Fruit fly (Drosophila melanogaster) whole organism, embryonic: ENCODE measurements around the gene CG42536.
A peak's percentile ranks its signal among the peaks of the same experiment; 100 is the strongest.

Source experiments
- Bteb2 ChIP-seq: fragments of 200-800 bp; sonication (Bioruptor generic); optimal IDR thresholded peaks from 2 replicates; lab custom pipeline; 2016; ENCODE audit warnings: missing biosample characterization, missing genetic modification characterization
- CG10147 ChIP-seq: fragments of 200-800 bp; sonication (Bioruptor generic); optimal IDR thresholded peaks from 2 replicates; lab custom pipeline; 2019; ENCODE audit warnings: missing biosample characterization, mild to moderate bottlenecking, missing genetic modification characterization, moderate library complexity
- CG10462 ChIP-seq: fragments of 200-800 bp; sonication (Bioruptor generic); optimal IDR thresholded peaks from 2 replicates; lab custom pipeline; 2016; ENCODE audit warnings: missing biosample characterization, missing genetic modification characterization
- CG11093 ChIP-seq: fragments of 200-800 bp; sonication (Bioruptor generic); IDR thresholded peaks from 3 replicates; pipeline ENCODE4 v1.3.6; 2022; ENCODE audit warnings: missing biosample characterization, missing genetic modification characterization
- CG14050 ChIP-seq: fragments of 200-800 bp; sonication (Bioruptor generic); IDR thresholded peaks from 3 replicates; pipeline ENCODE4 v1.3.6; 2022; ENCODE audit warnings: missing biosample characterization, missing genetic modification characterization
- CG17385 ChIP-seq: fragments of 200-800 bp; sonication (Bioruptor generic); optimal IDR thresholded peaks from 3 replicates; lab custom pipeline; 2018; ENCODE audit warnings: missing biosample characterization, mild to moderate bottlenecking, missing genetic modification characterization
- CG1832 ChIP-seq: fragments of 200-800 bp; sonication (Bioruptor generic); optimal IDR thresholded peaks from 2 replicates; lab custom pipeline; 2017; ENCODE audit warnings: missing biosample characterization, mild to moderate bottlenecking, missing genetic modification characterization, inconsistent platforms
- CG31365 ChIP-seq: fragments of 200-800 bp; sonication (Bioruptor generic); optimal IDR thresholded peaks from 2 replicates; lab custom pipeline; 2018; ENCODE audit warnings: missing biosample characterization, mild to moderate bottlenecking, missing genetic modification characterization
- CG31388 ChIP-seq: fragments of 200-800 bp; sonication (Bioruptor generic); optimal IDR thresholded peaks from 2 replicates; lab custom pipeline; 2016; ENCODE audit warnings: missing biosample characterization, missing genetic modification characterization
- CG3163 ChIP-seq: fragments of 200-800 bp; sonication (Bioruptor generic); optimal IDR thresholded peaks from 3 replicates; lab custom pipeline; 2016; ENCODE audit warnings: missing biosample characterization, missing genetic modification characterization
- CG33213 ChIP-seq: fragments of 200-800 bp; sonication (Bioruptor generic); optimal IDR thresholded peaks from 3 replicates; lab custom pipeline; 2016; ENCODE audit warnings: missing biosample characterization, missing genetic modification characterization
- CG4404 ChIP-seq: fragments of 200-800 bp; sonication (Bioruptor generic); IDR thresholded peaks from 2 replicates; pipeline ENCODE4 v1.3.6; 2022; ENCODE audit warnings: missing biosample characterization, missing genetic modification characterization
- CG4730 ChIP-seq: fragments of 200-800 bp; sonication (Bioruptor generic); IDR thresholded peaks from 2 replicates; pipeline ENCODE4 v1.3.6; 2022; ENCODE audit warnings: missing biosample characterization, missing genetic modification characterization
- CG6654 ChIP-seq: fragments of 200-800 bp; sonication (Bioruptor generic); optimal IDR thresholded peaks from 2 replicates; lab custom pipeline; 2017; ENCODE audit warnings: missing biosample characterization, mild to moderate bottlenecking, missing genetic modification characterization
- CG6813 ChIP-seq: fragments of 200-800 bp; sonication (Bioruptor generic); optimal IDR thresholded peaks from 2 replicates; lab custom pipeline; 2017; ENCODE audit warnings: missing biosample characterization, missing genetic modification characterization, mild to moderate bottlenecking, moderate library complexity, missing genetic modification reagents
- CG8089 ChIP-seq: fragments of 200-800 bp; sonication (Bioruptor generic); optimal IDR thresholded peaks from 3 replicates; lab custom pipeline; 2016; ENCODE audit warnings: missing biosample characterization, missing genetic modification characterization
- CG9437 ChIP-seq: fragments of 200-800 bp; sonication (Bioruptor generic); optimal IDR thresholded peaks from 2 replicates; lab custom pipeline; 2018; ENCODE audit warnings: missing biosample characterization, mild to moderate bottlenecking, missing genetic modification characterization
- CG9797 ChIP-seq: fragments of 200-800 bp; sonication (Bioruptor generic); optimal IDR thresholded peaks from 3 replicates; lab custom pipeline; 2018; ENCODE audit warnings: missing biosample characterization, mild to moderate bottlenecking, missing genetic modification characterization
- Dek ChIP-seq: fragments of 200-800 bp; sonication (Bioruptor generic); optimal IDR thresholded peaks from 3 replicates; lab custom pipeline; 2019; ENCODE audit warnings: missing biosample characterization, mild to moderate bottlenecking, missing genetic modification characterization, moderate library complexity
- ERR ChIP-seq: fragments of 200-800 bp; sonication (Bioruptor generic); optimal IDR thresholded peaks from 2 replicates; lab custom pipeline; 2016; ENCODE audit warnings: missing biosample characterization, missing genetic modification characterization
- Elba2 ChIP-seq: fragments of 200-800 bp; sonication (Bioruptor generic); optimal IDR thresholded peaks from 3 replicates; lab custom pipeline; 2016; ENCODE audit warnings: missing biosample characterization, missing genetic modification characterization
- Fer1 ChIP-seq: fragments of 200-800 bp; sonication (Bioruptor generic); optimal IDR thresholded peaks from 2 replicates; lab custom pipeline; 2017; ENCODE audit warnings: missing biosample characterization, mild to moderate bottlenecking, missing genetic modification characterization
- Gsc ChIP-seq: fragments of 200-800 bp; sonication (Bioruptor generic); IDR thresholded peaks from 2 replicates; pipeline ENCODE4 v1.3.6; 2022; ENCODE audit warnings: missing biosample characterization, missing genetic modification characterization
- Gug ChIP-seq: fragments of 200-800 bp; sonication (Bioruptor generic); IDR thresholded peaks from 4 replicates; pipeline ENCODE4 v1.3.6; 2022; ENCODE audit warnings: missing biosample characterization, missing genetic modification characterization
- HLH4C ChIP-seq: fragments of 200-800 bp; sonication (Bioruptor generic); IDR thresholded peaks from 3 replicates; pipeline ENCODE4 v1.3.6; 2022; ENCODE audit warnings: missing biosample characterization, missing genetic modification characterization; ENCODE audit not compliant: partially characterized antibody
- HmgZ ChIP-seq: fragments of 200-800 bp; sonication (Bioruptor generic); optimal IDR thresholded peaks from 2 replicates; lab custom pipeline; 2018; ENCODE audit warnings: missing biosample characterization, mild to moderate bottlenecking, missing genetic modification characterization
- MESR4 ChIP-seq: fragments of 200-800 bp; sonication (Bioruptor generic); optimal IDR thresholded peaks from 2 replicates; lab custom pipeline; 2018; ENCODE audit warnings: missing biosample characterization, mild to moderate bottlenecking, missing genetic modification characterization, moderate library complexity
- MTF-1 ChIP-seq: fragments of 200-800 bp; sonication (Bioruptor generic); optimal IDR thresholded peaks from 2 replicates; lab custom pipeline; 2018; ENCODE audit warnings: missing biosample characterization, mild to moderate bottlenecking, missing genetic modification characterization, borderline replicate concordance
- Nf-YA ChIP-seq: fragments of 200-800 bp; sonication (Bioruptor generic); IDR thresholded peaks from 2 replicates; pipeline ENCODE4 v1.3.6; 2022; ENCODE audit warnings: missing biosample characterization, missing genetic modification characterization
- Sox102F ChIP-seq: fragments of 200-800 bp; sonication (Bioruptor generic); optimal IDR thresholded peaks from 2 replicates; lab custom pipeline; 2018; ENCODE audit warnings: missing biosample characterization, mild to moderate bottlenecking, missing genetic modification characterization, moderate library complexity
- Taf1 ChIP-seq: fragments of 200-800 bp; sonication (Bioruptor generic); IDR thresholded peaks from 2 replicates; pipeline ENCODE4 v1.3.6; 2022; ENCODE audit warnings: missing biosample characterization, missing genetic modification characterization
- Vsx1 ChIP-seq: fragments of 200-800 bp; sonication (Bioruptor generic); optimal IDR thresholded peaks from 2 replicates; lab custom pipeline; 2017; ENCODE audit warnings: missing biosample characterization, mild to moderate bottlenecking, missing genetic modification characterization, missing genetic modification reagents
- YL-1 ChIP-seq: fragments of 200-800 bp; sonication (Bioruptor generic); optimal IDR thresholded peaks from 3 replicates; lab custom pipeline; 2017; ENCODE audit warnings: missing biosample characterization, mild to moderate bottlenecking, missing genetic modification characterization
- al ChIP-seq: fragments of 200-800 bp; sonication (Bioruptor generic); IDR thresholded peaks from 2 replicates; pipeline ENCODE4 v1.3.6; 2022; ENCODE audit warnings: missing biosample characterization, missing genetic modification characterization
- ap ChIP-seq: fragments of 200-800 bp; sonication (Bioruptor generic); IDR thresholded peaks from 2 replicates; pipeline ENCODE4 v1.3.6; 2022; ENCODE audit warnings: missing biosample characterization, missing genetic modification characterization
- az2 ChIP-seq: fragments of 200-800 bp; sonication (Bioruptor generic); optimal IDR thresholded peaks from 3 replicates; lab custom pipeline; 2016; ENCODE audit warnings: missing biosample characterization, missing genetic modification characterization
- bbx ChIP-seq: fragments of 200-800 bp; sonication (Bioruptor generic); IDR thresholded peaks from 2 replicates; pipeline ENCODE4 v1.3.6; 2022; ENCODE audit warnings: missing biosample characterization, missing genetic modification characterization; ENCODE audit not compliant: partially characterized antibody
- chinmo ChIP-seq: fragments of 200-800 bp; sonication (Bioruptor generic); IDR thresholded peaks from 4 replicates; pipeline ENCODE4 v1.3.6; 2022; ENCODE audit warnings: missing biosample characterization, missing genetic modification characterization; ENCODE audit not compliant: partially characterized antibody
- disco-r ChIP-seq: fragments of 200-800 bp; sonication (Bioruptor generic); optimal IDR thresholded peaks from 2 replicates; lab custom pipeline; 2016; ENCODE audit warnings: missing biosample characterization, missing genetic modification characterization
- en ChIP-seq: fragments of 200-800 bp; sonication (Bioruptor generic); optimal IDR thresholded peaks from 2 replicates; lab custom pipeline; 2016; ENCODE audit warnings: missing biosample characterization, missing genetic modification characterization
- eve ChIP-seq, 2 experiments: fragments of >200 bp; optimal IDR thresholded peaks; 2 replicates each; lab custom pipeline; 2017; ENCODE audit warnings: missing biosample characterization in 2 of 2, missing genetic modification characterization in 2 of 2
- grn ChIP-seq: fragments of 200-800 bp; sonication (Bioruptor generic); optimal IDR thresholded peaks from 3 replicates; lab custom pipeline; 2017; ENCODE audit warnings: missing biosample characterization, missing genetic modification characterization
- ham ChIP-seq: fragments of 200-800 bp; sonication (Bioruptor generic); IDR thresholded peaks from 2 replicates; pipeline ENCODE4 v1.3.6; 2022; ENCODE audit warnings: missing biosample characterization, missing genetic modification characterization
- her ChIP-seq: fragments of 200-800 bp; sonication (Bioruptor generic); optimal IDR thresholded peaks from 2 replicates; lab custom pipeline; 2016; ENCODE audit warnings: missing biosample characterization, missing genetic modification characterization
- klu ChIP-seq: fragments of 200-800 bp; sonication (Bioruptor generic); IDR thresholded peaks from 2 replicates; pipeline ENCODE4 v1.3.6; 2022; ENCODE audit warnings: missing biosample characterization, missing genetic modification characterization
- p53 ChIP-seq: fragments of 200-800 bp; sonication (Bioruptor generic); optimal IDR thresholded peaks from 2 replicates; lab custom pipeline; 2016; ENCODE audit warnings: missing biosample characterization, missing genetic modification characterization
- phol ChIP-seq: fragments of 200-800 bp; sonication (Bioruptor generic); optimal IDR thresholded peaks from 3 replicates; lab custom pipeline; 2018; ENCODE audit warnings: missing biosample characterization, mild to moderate bottlenecking, missing genetic modification characterization, moderate library complexity
- prd ChIP-seq, 3 experiments: fragments of >200 bp in 2 of 3; fragments of 200-800 bp in 1 of 3; sonication (Bioruptor generic) in 1 of 3; optimal IDR thresholded peaks in 2 of 3; IDR thresholded peaks in 1 of 3; 2 replicates in 2 of 3; 3 replicates in 1 of 3; pipeline versions ENCODE4 v1.3.6 to Lab custom; 2017 to 2022; ENCODE audit warnings: missing biosample characterization in 1 of 3, missing genetic modification characterization in 1 of 3
- toy ChIP-seq: fragments of 200-800 bp; sonication (Bioruptor generic); IDR thresholded peaks from 2 replicates; pipeline ENCODE4 v1.3.6; 2022; ENCODE audit warnings: missing biosample characterization, missing genetic modification characterization

Gene CG42536

DNA sequence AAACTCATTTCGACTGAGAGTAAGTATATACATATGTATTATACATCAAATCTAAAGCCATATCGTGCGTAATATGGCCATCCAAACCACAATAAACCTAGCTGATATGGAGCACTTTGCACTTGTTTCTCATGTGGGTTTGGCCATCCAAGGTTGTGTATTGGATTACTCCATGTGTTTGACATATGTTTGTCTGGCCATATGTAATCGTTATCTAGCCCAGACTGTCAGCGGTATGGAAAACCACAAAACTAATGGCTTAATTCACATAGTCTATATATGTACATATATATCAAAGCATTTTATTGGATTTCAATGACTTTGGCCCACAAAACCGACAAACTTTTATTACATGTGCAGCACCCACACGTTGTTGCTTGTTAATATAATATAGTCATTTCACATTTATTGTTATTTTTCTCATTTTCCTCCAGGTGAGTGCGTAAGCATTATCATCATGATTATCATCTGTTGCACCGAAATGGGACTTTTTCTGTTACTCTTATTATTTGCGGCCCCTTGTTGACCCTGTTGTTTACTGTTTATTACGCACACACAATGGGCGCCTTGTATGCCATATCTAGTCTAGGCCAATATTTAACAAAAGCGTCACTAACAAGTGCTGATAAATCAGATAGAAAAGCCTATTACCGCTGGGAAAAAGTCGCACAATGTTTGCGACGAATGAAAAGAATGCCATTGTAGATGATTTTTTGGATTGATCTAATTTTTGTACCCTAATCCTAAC is 26.8 kb upstream of the CG42536 start (continued):
- TF ChIP-seq toy (GFP tag; lab: Robert Waterston, UW) (no peak), MTF-1 (GFP tag; lab: Kevin White, UChicago) (peak; percentile 88), Bteb2 (GFP tag; lab: Kevin White, UChicago) (peak; percentile 18), Fer1 (GFP tag; lab: Kevin White, UChicago) (peak; percentile 74), az2 (GFP tag; lab: Kevin White, UChicago) (peak; percentile 32), bbx (no peak), CG31365 (tag; lab: Kevin White, UChicago) (peak; percentile 72), CG10147 (peak; percentile 50), CG4730 (GFP tag; lab: Robert Waterston, UW) (no peak), CG17385 (GFP tag; lab: Kevin White, UChicago) (peak; percentile 44), MESR4 (GFP tag; lab: Kevin White, UChicago) (no peak), chinmo (GFP tag; lab: Robert Waterston, UW) (no peak), p53 (GFP tag; lab: Kevin White, UChicago) (peak; percentile 50), YL-1 (GFP tag; lab: Kevin White, UChicago) (peak; percentile 21), ap (GFP tag; lab: Robert Waterston, UW) (peak; percentile 30; the same call in 1 of the 2 replicates), Sox102F (GFP tag; lab: Kevin White, UChicago) (peak; percentile 70), Gug (GFP tag; lab: Robert Waterston, UW) (no peak), her (peak; percentile 61), HLH4C (no peak), CG11093 (no peak; the same call in 2 of the 3 replicates), ham (no peak), en (GFP tag; lab: Kevin White, UChicago) (peak; percentile 19), Elba2 (GFP tag; lab: Kevin White, UChicago) (no peak), CG31388 (GFP tag; lab: Kevin White, UChicago) (no peak), CG9437 (GFP tag; lab: Kevin White, UChicago) (no peak), HmgZ (tag; lab: Kevin White, UChicago) (peak; percentile 62), al (GFP tag; lab: Robert Waterston, UW) (no peak), CG6654 (GFP tag; lab: Kevin White, UChicago) (no peak), klu (GFP tag; lab: Robert Waterston, UW) (no peak), Taf1 (no peak), Dek (tag; lab: Kevin White, UChicago) (peak; percentile 58), CG6813 (GFP tag; lab: Kevin White, UChicago) (peak; percentile 77), CG8089 (GFP tag; lab: Kevin White, UChicago) (peak; percentile 72), phol (tag; lab: Kevin White, UChicago) (no peak), CG14050 (GFP tag; lab: Robert Waterston, UW) (no peak), prd (optimal IDR thresholded peaks at IDR 0.05; lab: Kevin White, UChicago) (no peak), prd (GFP tag; IDR thresholded peaks at IDR 0.05; lab: Robert Waterston, UW) (no peak), disco-r (GFP tag; lab: Kevin White, UChicago) (peak; percentile 12), Gsc (GFP tag; lab: Robert Waterston, UW) (no peak), CG3163 (GFP tag; lab: Kevin White, UChicago) (peak; percentile 45), CG33213 (GFP tag; lab: Kevin White, UChicago) (peak; percentile 80), Vsx1 (GFP tag; lab: Kevin White, UChicago) (peak; percentile 84), grn (GFP tag; lab: Kevin White, UChicago) (peak; percentile 71), ERR (peak; percentile 29), CG10462 (peak; percentile 24), CG4404 (no peak), CG9797 (GFP tag; lab: Kevin White, UChicago) (no peak), eve (GFP tag; optimal IDR thresholded peaks at IDR 0.05; lab: Kevin White, UChicago) (no peak), CG1832 (GFP tag; lab: Kevin White, UChicago) (no peak), Nf-YA (GFP tag; lab: Robert Waterston, UW) (no peak)
